Fruit fly (Drosophila melanogaster): ENCODE data around the gene NijA.

Gene NijA

DNA sequence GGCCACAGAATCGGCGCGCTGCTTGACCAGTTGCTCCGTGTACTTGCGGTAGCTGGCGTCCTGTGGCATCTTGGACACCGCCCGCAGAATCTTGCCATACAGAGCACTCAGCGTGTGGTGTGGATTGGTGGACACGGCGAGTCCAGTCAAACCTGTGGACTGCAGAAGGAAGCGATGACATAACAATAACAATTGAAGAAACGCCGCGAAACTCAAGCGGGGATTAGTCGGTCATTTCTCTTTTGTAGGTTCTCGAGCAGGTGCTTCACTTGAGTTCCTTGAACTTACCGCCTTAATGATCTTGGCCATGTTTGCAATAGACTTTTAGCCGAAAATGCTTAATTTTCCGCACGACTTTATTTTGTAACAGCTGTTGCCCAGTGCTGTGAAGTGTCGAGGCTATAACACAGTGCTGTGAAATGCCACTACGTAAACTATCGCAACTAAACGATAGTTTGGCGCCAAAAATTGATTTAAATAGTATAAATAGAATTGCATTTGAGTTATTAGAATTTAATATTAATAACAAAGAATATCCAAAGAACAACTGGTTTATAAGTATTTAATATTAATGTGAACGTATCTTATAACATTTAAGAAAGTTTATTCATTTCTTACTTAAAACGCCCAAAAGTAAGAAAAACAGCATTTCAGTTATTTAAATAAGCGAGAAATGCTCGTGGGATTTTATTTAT is 2.8 kb downstream of the NijA start, which contains the start of gene ND-13B (continued):
- TF ChIP-seq stwl (tag; optimal IDR thresholded peaks at IDR 0.05) (peak; percentile 39), CHES-1-like (GFP tag; optimal IDR thresholded peaks at IDR 0.05) (peak; percentile 18), run (tag; optimal IDR thresholded peaks at IDR 0.05) (no peak), BtbVII (GFP tag; optimal IDR thresholded peaks at IDR 0.05) (no peak), E2f1 (GFP tag; IDR thresholded peaks at IDR 0.05) (no peak), Side (GFP tag; optimal IDR thresholded peaks at IDR 0.05) (peak; percentile 0), CG11696 (GFP tag; IDR thresholded peaks at IDR 0.05) (no peak), CG13296 (GFP tag; optimal IDR thresholded peaks at IDR 0.05) (peak; percentile 6), CG33213 (GFP tag; optimal IDR thresholded peaks at IDR 0.05) (peak; percentile 37), E2f2 (GFP tag; IDR thresholded peaks at IDR 0.05) (peak; percentile 90), lab (GFP tag; optimal IDR thresholded peaks at IDR 0.05) (peak; percentile 67), CG15073 (GFP tag; optimal IDR thresholded peaks at IDR 0.05) (no peak)

DNA sequence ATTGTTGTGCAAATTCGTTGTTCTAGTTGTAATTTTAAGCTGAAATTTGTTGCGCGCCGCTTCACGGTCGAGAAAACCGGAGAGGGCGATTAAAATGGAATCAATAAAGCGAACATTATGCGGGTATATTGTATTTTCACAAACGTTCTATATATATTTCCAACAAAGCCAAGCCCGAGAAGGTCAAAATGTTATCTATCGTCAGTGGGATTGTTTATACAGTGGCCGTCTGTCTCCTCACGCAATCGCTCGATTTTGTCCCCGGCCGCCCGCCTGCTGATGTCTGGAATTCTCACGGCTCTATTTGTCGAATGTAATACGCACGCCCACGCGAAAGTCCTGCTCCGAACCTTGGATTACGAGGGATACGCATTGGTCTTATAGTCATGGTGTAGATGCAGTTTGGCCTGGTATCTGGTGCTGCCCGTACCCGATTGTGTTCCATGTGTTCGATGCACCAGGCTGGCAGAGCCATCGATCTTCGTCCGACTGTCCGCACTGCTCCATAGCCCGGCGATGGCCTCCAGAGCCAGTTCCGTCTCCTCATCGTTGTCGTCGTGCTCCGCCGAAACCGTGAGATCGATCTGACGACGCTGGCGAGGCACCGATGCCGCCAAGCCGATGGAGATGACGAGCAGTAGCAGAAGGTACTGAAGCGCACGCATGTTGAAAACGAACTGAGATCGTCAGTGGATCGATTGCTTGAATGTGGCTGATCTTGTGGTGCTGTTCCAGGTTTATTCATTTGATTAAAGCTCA is 4.0 kb downstream of the NijA start, which contains the start of gene CG33493:
CG33493 (minus strand) TSS at position 709 of the 759 bp plus-strand sequence.
- TF ChIP-seq Dll (GFP tag; IDR thresholded peaks at IDR 0.05; ENCODE audit: partially characterized antibody), result no peak
- TF ChIP-seq Med (GFP tag), result peak; percentile 62
- peak; percentile 41 for TF ChIP-seq CG34376 (GFP tag; optimal IDR thresholded peaks at IDR 0.05)
- TF ChIP-seq gcm (GFP tag; optimal IDR thresholded peaks at IDR 0.05), result peak; percentile 19
- TF ChIP-seq Deaf1 (tag; optimal IDR thresholded peaks at IDR 0.05), result peak; percentile 2
- peak in 1 of 2 experiments; percentile 40 for TF ChIP-seq Pdp1 (GFP tag; optimal IDR thresholded peaks at IDR 0.05)

DNA sequence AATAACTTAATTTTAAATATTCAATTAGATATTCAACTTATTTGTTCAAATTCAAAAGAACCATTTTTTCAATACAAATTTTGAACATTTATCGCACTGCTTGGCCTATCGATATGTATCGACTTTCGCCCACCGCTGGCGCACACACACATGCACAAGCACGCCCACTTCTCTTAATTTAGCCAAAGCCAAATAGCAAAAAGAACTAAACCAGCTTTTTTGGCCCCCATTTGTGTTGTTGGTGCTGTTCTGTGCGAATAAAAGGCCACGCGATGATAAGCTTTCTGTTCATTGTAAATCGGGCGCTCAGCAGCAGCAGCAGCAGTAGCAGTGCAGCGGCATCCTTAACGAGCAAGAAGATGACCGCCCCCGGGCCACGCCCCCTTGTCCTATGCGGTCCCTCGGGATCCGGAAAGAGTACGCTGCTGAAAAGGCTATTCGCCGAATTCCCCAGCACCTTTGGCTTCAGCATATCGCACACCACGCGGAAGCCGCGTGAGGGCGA is 5.7 kb downstream of the NijA start, which contains the start of gene CG11811:
CG11811 (plus strand) TSS at position 121 of the 505 bp plus-strand sequence.
- TF ChIP-seq sug (tag; optimal IDR thresholded peaks at IDR 0.05), result peak; percentile 62
- no peak for TF ChIP-seq Ptx1 (GFP tag; IDR thresholded peaks at IDR 0.05)
- peak; percentile 69 for TF ChIP-seq CG7963 (GFP tag; IDR thresholded peaks at IDR 0.05; ENCODE audit: partially characterized antibody)
- TF ChIP-seq CG2129 (GFP tag; IDR thresholded peaks at IDR 0.05; ENCODE audit: partially characterized antibody), result peak; percentile 54
- TF ChIP-seq corto (GFP tag; optimal IDR thresholded peaks at IDR 0.05), result no peak
- TF ChIP-seq tgo (GFP tag; IDR thresholded peaks at IDR 0.05), result no peak
- peak; percentile 28; the same call in 1 of the 3 replicates for TF ChIP-seq Dbx (GFP tag; IDR thresholded peaks at IDR 0.05)
- peak; percentile 27 for TF ChIP-seq CG3281 (GFP tag; optimal IDR thresholded peaks at IDR 0.05)
- TF ChIP-seq CG31365 (tag; optimal IDR thresholded peaks at IDR 0.05), result peak; percentile 80
- peak; percentile 68; the same call in 1 of the 2 replicates for TF ChIP-seq nerfin-2 (GFP tag; IDR thresholded peaks at IDR 0.05; ENCODE audit: partially characterized antibody)
- no peak for TF ChIP-seq CG30431 (GFP tag; optimal IDR thresholded peaks at IDR 0.05)
- TF ChIP-seq lab (GFP tag; optimal IDR thresholded peaks at IDR 0.05), result peak; percentile 7
- TF ChIP-seq sob (GFP tag; IDR thresholded peaks at IDR 0.05), result no peak
- peak; percentile 63 for TF ChIP-seq Dp (GFP tag; optimal IDR thresholded peaks at IDR 0.05)
- TF ChIP-seq knrl (GFP tag; IDR thresholded peaks at IDR 0.05; ENCODE audit: partially characterized antibody), result peak; percentile 76
- peak; percentile 93 for TF ChIP-seq Dref (GFP tag; IDR thresholded peaks at IDR 0.05)
- TF ChIP-seq chinmo (GFP tag; IDR thresholded peaks at IDR 0.05; ENCODE audit: partially characterized antibody), result peak; percentile 81; the same call in 3 of the 4 replicates
- TF ChIP-seq phol (tag; optimal IDR thresholded peaks at IDR 0.05), result peak; percentile 38
- no peak for TF ChIP-seq ara (GFP tag; IDR thresholded peaks at IDR 0.05)
- peak; percentile 85 for TF ChIP-seq BEAF-32 (GFP tag; optimal IDR thresholded peaks at IDR 0.05)
- TF ChIP-seq slou (GFP tag; optimal IDR thresholded peaks at IDR 0.05), result no peak
- TF ChIP-seq mld (GFP tag; IDR thresholded peaks at IDR 0.05; ENCODE audit: partially characterized antibody), result peak; percentile 68; the same call in 2 of the 3 replicates
- TF ChIP-seq CG18599 (GFP tag; optimal IDR thresholded peaks at IDR 0.05), result peak; percentile 26
- TF ChIP-seq NfI (GFP tag; optimal IDR thresholded peaks at IDR 0.05), result no peak
- peak; percentile 62 for TF ChIP-seq pzg (GFP tag; optimal IDR thresholded peaks at IDR 0.05)
- peak; percentile 80 for TF ChIP-seq CG16813 (GFP tag; IDR thresholded peaks at IDR 0.05; ENCODE audit: partially characterized antibody)
